Fruit fly (Drosophila melanogaster) whole organism, wandering third instar larva: ENCODE results near the gene CG13622.

Experiments used
- Abd-B ChIP-seq: fragments of >200 bp; optimal IDR thresholded peaks from 2 replicates; lab custom pipeline; 2017; ENCODE audit warnings: missing biosample characterization, missing genetic modification characterization
- CG32264 ChIP-seq: fragments of 200-800 bp; sonication (Bioruptor generic); optimal IDR thresholded peaks from 2 replicates; lab custom pipeline; 2016; ENCODE audit warnings: missing biosample characterization, missing genetic modification characterization
- CG9705 ChIP-seq: fragments of 200-800 bp; sonication (Bioruptor generic); optimal IDR thresholded peaks from 2 replicates; lab custom pipeline; 2018; ENCODE audit warnings: missing biosample characterization, mild to moderate bottlenecking, missing genetic modification characterization
- CrebA ChIP-seq: fragments of 200-800 bp; sonication (Bioruptor generic); optimal IDR thresholded peaks from 2 replicates; lab custom pipeline; 2016; ENCODE audit warnings: missing biosample characterization, mild to moderate bottlenecking, missing genetic modification characterization, borderline replicate concordance
- Dfd ChIP-seq: fragments of >200 bp; optimal IDR thresholded peaks from 2 replicates; lab custom pipeline; 2017; ENCODE audit warnings: missing biosample characterization, missing genetic modification characterization
- Dif ChIP-seq: fragments of 200-275, 200-300 bp; sonication (Bioruptor generic); optimal IDR thresholded peaks from 2 replicates; lab custom pipeline; 2018; ENCODE audit warnings: missing biosample characterization, missing genetic modification characterization; ENCODE audit not compliant: partially characterized antibody
- GATAd ChIP-seq: sonication (Bioruptor generic); optimal IDR thresholded peaks from 2 replicates; lab custom pipeline; 2016; ENCODE audit warnings: missing biosample characterization, missing genetic modification characterization
- HLH106 ChIP-seq: fragments of 200-800 bp; optimal IDR thresholded peaks from 3 replicates; lab custom pipeline; 2019; ENCODE audit warnings: missing biosample characterization, mild to moderate bottlenecking, missing genetic modification characterization, moderate library complexity
- Hnf4 ChIP-seq: fragments of 200-800 bp; sonication (Bioruptor generic); optimal IDR thresholded peaks from 2 replicates; lab custom pipeline; 2016; ENCODE audit warnings: missing biosample characterization, mild to moderate bottlenecking, missing genetic modification characterization
- Hr78 ChIP-seq: fragments of >200 bp; optimal IDR thresholded peaks from 2 replicates; lab custom pipeline; 2017; ENCODE audit warnings: missing biosample characterization, missing genetic modification characterization
- Hr83 ChIP-seq: fragments of 200-300 bp; sonication (Bioruptor generic); optimal IDR thresholded peaks from 2 replicates; lab custom pipeline; 2016; ENCODE audit warnings: missing biosample characterization, mild to moderate bottlenecking, missing genetic modification characterization, moderate library complexity; ENCODE audit not compliant: poor library complexity, severe bottlenecking
- Jra ChIP-seq: sonication (Bioruptor generic); optimal IDR thresholded peaks from 2 replicates; lab custom pipeline; 2016; ENCODE audit warnings: missing biosample characterization, missing genetic modification characterization
- Mio ChIP-seq: sonication (Bioruptor generic); optimal IDR thresholded peaks from 2 replicates; lab custom pipeline; 2016; ENCODE audit warnings: missing biosample characterization, missing genetic modification characterization
- Myc ChIP-seq: fragments of >200 bp; optimal IDR thresholded peaks from 2 replicates; lab custom pipeline; 2017
- N ChIP-seq: fragments of >200 bp; optimal IDR thresholded peaks from 2 replicates; lab custom pipeline; 2018; ENCODE audit warnings: missing biosample characterization, missing external identifiers, missing genetic modification characterization
- OdsH ChIP-seq: fragments of 200-800 bp; sonication (Bioruptor generic); optimal IDR thresholded peaks from 2 replicates; lab custom pipeline; 2016; ENCODE audit warnings: missing biosample characterization, mild to moderate bottlenecking, missing genetic modification characterization
- Rel ChIP-seq, 2 experiments: fragments of 200-800 bp; sonication (Bioruptor generic) in 1 of 2; optimal IDR thresholded peaks; 2 replicates in 1 of 2; 3 replicates in 1 of 2; lab custom pipeline; 2016 to 2019; ENCODE audit warnings: mild to moderate bottlenecking in 2 of 2, missing biosample characterization in 2 of 2, missing genetic modification characterization in 2 of 2, moderate library complexity in 1 of 2
- Sp1 ChIP-seq: fragments of 200-800 bp; sonication (Bioruptor generic); optimal IDR thresholded peaks from 3 replicates; lab custom pipeline; 2019; ENCODE audit warnings: missing biosample characterization, mild to moderate bottlenecking, missing genetic modification characterization, moderate library complexity
- Vsx2 ChIP-seq: fragments of 200-300, 225-300 bp; sonication (Bioruptor generic); optimal IDR thresholded peaks from 2 replicates; lab custom pipeline; 2018; ENCODE audit warnings: missing biosample characterization, missing genetic modification characterization; ENCODE audit not compliant: partially characterized antibody
- br ChIP-seq: fragments of 200-800 bp; sonication (Bioruptor generic); optimal IDR thresholded peaks from 2 replicates; lab custom pipeline; 2016; ENCODE audit warnings: missing biosample characterization, missing genetic modification characterization
- brk ChIP-seq: fragments of 200-800 bp; sonication (Bioruptor generic); optimal IDR thresholded peaks from 2 replicates; lab custom pipeline; 2016; ENCODE audit warnings: missing biosample characterization, mild to moderate bottlenecking, missing genetic modification characterization
- dl ChIP-seq, 2 experiments: fragments of 175-275, 200-275 bp in 1 of 2; fragments of 200-275 bp in 1 of 2; sonication (Bioruptor generic); optimal IDR thresholded peaks; lab custom pipeline; 2018; ENCODE audit warnings: mild to moderate bottlenecking in 2 of 2, missing biosample characterization in 2 of 2, missing genetic modification characterization in 2 of 2, moderate library complexity in 2 of 2; ENCODE audit not compliant: partially characterized antibody in 2 of 2, insufficient read depth in 1 of 2
- dmrt93B ChIP-seq: fragments of 200-800 bp; sonication (Bioruptor generic); optimal IDR thresholded peaks from 2 replicates; lab custom pipeline; 2018; ENCODE audit warnings: missing biosample characterization, mild to moderate bottlenecking, missing genetic modification characterization
- dsf ChIP-seq: sonication (Bioruptor generic); optimal IDR thresholded peaks from 2 replicates; lab custom pipeline; 2016; ENCODE audit warnings: missing biosample characterization, missing genetic modification characterization, borderline replicate concordance
- ey ChIP-seq: fragments of 200-800 bp; sonication (Bioruptor generic); optimal IDR thresholded peaks from 2 replicates; lab custom pipeline; 2016; ENCODE audit warnings: missing biosample characterization, missing genetic modification characterization
- foxo ChIP-seq, 2 experiments: fragments of 200-800 bp; sonication (Bioruptor generic); optimal IDR thresholded peaks; 2 replicates in 1 of 2; 3 replicates in 1 of 2; lab custom pipeline; 2016 to 2017; ENCODE audit warnings: missing biosample characterization in 2 of 2, missing genetic modification characterization in 2 of 2
- fru ChIP-seq: fragments of 200-800 bp; sonication (Bioruptor generic); optimal IDR thresholded peaks from 3 replicates; lab custom pipeline; 2016; ENCODE audit warnings: missing biosample characterization, mild to moderate bottlenecking, missing genetic modification characterization
- h ChIP-seq: fragments of 200-800 bp; sonication (Bioruptor generic); optimal IDR thresholded peaks from 3 replicates; lab custom pipeline; 2016; ENCODE audit warnings: missing biosample characterization, mild to moderate bottlenecking, missing genetic modification characterization
- jim ChIP-seq: fragments of 175-275, 200-325 bp; sonication (Bioruptor generic); optimal IDR thresholded peaks from 2 replicates; lab custom pipeline; 2016; ENCODE audit warnings: missing biosample characterization, mild to moderate bottlenecking, missing genetic modification characterization
- lola ChIP-seq: fragments of >200 bp; optimal IDR thresholded peaks from 2 replicates; lab custom pipeline; 2017; ENCODE audit warnings: missing biosample characterization, missing genetic modification characterization
- pan ChIP-seq: fragments of >200 bp; optimal IDR thresholded peaks from 2 replicates; lab custom pipeline; 2017
- psq ChIP-seq: fragments of 200-800 bp; sonication (Bioruptor generic); optimal IDR thresholded peaks from 3 replicates; lab custom pipeline; 2017; ENCODE audit warnings: missing biosample characterization, mild to moderate bottlenecking, missing genetic modification characterization, moderate library complexity
- rgr ChIP-seq: fragments of 200-800 bp; sonication (Bioruptor generic); optimal IDR thresholded peaks from 3 replicates; lab custom pipeline; 2016; ENCODE audit warnings: missing biosample characterization, mild to moderate bottlenecking, missing genetic modification characterization
- sage ChIP-seq: fragments of 200-800 bp; sonication (Bioruptor generic); optimal IDR thresholded peaks from 2 replicates; lab custom pipeline; 2016; ENCODE audit warnings: missing biosample characterization, mild to moderate bottlenecking, missing genetic modification characterization
- sv ChIP-seq: fragments of 200-800 bp; sonication (Bioruptor generic); optimal IDR thresholded peaks from 3 replicates; lab custom pipeline; 2016; ENCODE audit warnings: missing biosample characterization, missing genetic modification characterization
- tai ChIP-seq: sonication (Bioruptor generic); optimal IDR thresholded peaks from 2 replicates; lab custom pipeline; 2016; ENCODE audit warnings: missing biosample characterization, missing genetic modification characterization
- usp ChIP-seq: fragments of >200 bp; optimal IDR thresholded peaks from 2 replicates; lab custom pipeline; 2017; ENCODE audit warnings: missing biosample characterization, missing genetic modification characterization
- woc ChIP-seq: sonication (Bioruptor generic); optimal IDR thresholded peaks from 2 replicates; lab custom pipeline; 2016; ENCODE audit warnings: missing biosample characterization, mild to moderate bottlenecking, missing genetic modification characterization

The CG13622 gene

DNA sequence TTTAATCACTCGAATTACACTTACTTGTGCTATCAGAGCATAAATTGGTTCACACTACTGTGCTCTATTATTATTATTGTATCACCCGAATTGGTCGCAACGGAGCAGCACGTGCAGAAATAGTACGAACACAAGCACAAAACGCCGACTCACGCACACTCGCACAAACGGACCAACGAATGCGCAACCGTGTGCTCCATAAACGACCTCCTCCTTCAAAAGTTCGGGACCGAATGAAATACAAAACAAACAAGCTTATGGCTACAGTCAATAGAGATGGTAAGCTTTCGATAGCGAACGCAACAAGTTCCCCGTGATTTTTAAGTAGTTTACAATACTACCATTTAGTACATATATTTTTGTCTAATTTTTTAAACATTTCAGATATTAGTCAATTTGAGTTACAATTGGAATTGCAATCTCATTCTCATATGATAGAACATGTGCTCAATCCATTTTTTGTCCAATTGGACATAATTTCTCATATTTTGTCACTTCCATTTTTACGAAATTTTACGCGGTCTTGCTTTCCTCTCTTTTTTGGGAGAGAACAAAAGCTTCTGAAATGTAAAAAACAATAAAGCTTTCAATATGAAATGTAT lies 20.3 kb upstream of the CG13622 start, which contains the start of gene Cftr (continued):
- TF ChIP-seq brk (GFP tag; lab: Kevin White, UChicago): peak; percentile 91
- TF ChIP-seq, all 38 proteins: peak for 26

DNA sequence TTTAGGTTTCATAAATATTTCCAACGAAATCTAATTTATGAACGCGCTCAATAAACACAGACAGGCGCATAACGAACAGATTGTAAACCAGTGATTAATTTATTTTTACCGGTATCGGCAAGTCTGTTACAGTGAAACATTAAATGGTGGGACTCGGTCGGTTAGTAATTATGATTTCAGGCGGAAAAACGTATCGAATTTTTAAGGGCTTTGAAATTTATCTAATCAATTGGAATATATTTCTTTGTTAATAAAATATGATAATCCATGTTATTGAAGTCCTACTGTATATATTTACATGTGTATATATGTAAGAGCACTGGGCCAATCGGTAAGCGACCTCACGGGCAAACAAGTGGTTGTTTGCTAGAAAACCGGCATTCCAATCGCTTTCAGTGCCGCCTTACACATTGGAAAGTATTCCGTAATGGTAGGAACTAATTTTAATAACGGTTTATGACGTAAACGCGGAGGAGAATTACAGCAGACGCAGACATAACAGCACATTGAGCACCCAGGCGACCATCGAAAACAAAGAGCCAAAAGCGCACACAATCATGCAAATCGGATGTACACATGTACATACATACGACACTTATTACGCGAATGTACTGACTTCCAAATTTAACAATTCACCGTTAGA lies 19.7 kb upstream of the CG13622 start:
- TF ChIP-seq tai (GFP tag; lab: Kevin White, UChicago) (no peak), ey (GFP tag; lab: Kevin White, UChicago) (peak; percentile 96), pan (no peak), Hr83 (peak; percentile 63), psq (GFP tag; lab: Kevin White, UChicago) (peak; percentile 90), woc (peak; percentile 84), Hnf4 (GFP tag; lab: Kevin White, UChicago) (peak; percentile 93), fru (GFP tag; lab: Kevin White, UChicago) (peak; percentile 93), Mio (peak; percentile 89), Jra (GFP tag; lab: Kevin White, UChicago) (peak; percentile 85), Dif (GFP tag; lab: Kevin White, UChicago) (no peak), h (GFP tag; lab: Kevin White, UChicago) (peak; percentile 98), HLH106 (tag; lab: Kevin White, UChicago) (peak; percentile 94), Dfd (no peak), CrebA (GFP tag; lab: Kevin White, UChicago) (no peak), dsf (peak; percentile 74), CG9705 (GFP tag; lab: Kevin White, UChicago) (peak; percentile 87), jim (GFP tag; lab: Kevin White, UChicago) (no peak), Vsx2 (GFP tag; lab: Kevin White, UChicago) (no peak), rgr (GFP tag; lab: Kevin White, UChicago) (peak; percentile 97), foxo (GFP tag; optimal IDR thresholded peaks at IDR 0.05; lab: Kevin White, UChicago) (peak in 1 of 2 experiments; percentile 85), br (GFP tag; lab: Kevin White, UChicago) (peak; percentile 92), OdsH (GFP tag; lab: Kevin White, UChicago) (peak; percentile 97), dmrt93B (GFP tag; lab: Kevin White, UChicago) (peak; percentile 87), GATAd (GFP tag; lab: Kevin White, UChicago) (peak; percentile 52), sv (GFP tag; lab: Kevin White, UChicago) (peak; percentile 92), N (GFP tag; lab: Kevin White, UChicago) (no peak), Rel (GFP tag; optimal IDR thresholded peaks at IDR 0.05; lab: Kevin White, UChicago) (peak; percentile 34), Rel (tag; optimal IDR thresholded peaks at IDR 0.05; lab: Kevin White, UChicago) (peak; percentile 78), Abd-B (GFP tag; lab: Kevin White, UChicago) (no peak), dl (GFP tag; optimal IDR thresholded peaks at IDR 0.05; lab: Kevin White, UChicago; ENCODE audit: insufficient read depth in 1 of 2, partially characterized antibody in 2 of 2) (no peak), Hr78 (no peak), Myc (no peak), CG32264 (GFP tag; lab: Kevin White, UChicago) (peak; percentile 69), sage (peak; percentile 92), Sp1 (GFP tag; lab: Kevin White, UChicago) (peak; percentile 95), brk (GFP tag; lab: Kevin White, UChicago) (no peak), usp (GFP tag; lab: Kevin White, UChicago) (no peak), lola (GFP tag; lab: Kevin White, UChicago) (no peak)
